Fruit fly (Drosophila melanogaster): ENCODE results near the gene CG34242.
A peak's percentile ranks its signal among the peaks of the same experiment; 100 is the strongest.

The CG34242 gene

DNA sequence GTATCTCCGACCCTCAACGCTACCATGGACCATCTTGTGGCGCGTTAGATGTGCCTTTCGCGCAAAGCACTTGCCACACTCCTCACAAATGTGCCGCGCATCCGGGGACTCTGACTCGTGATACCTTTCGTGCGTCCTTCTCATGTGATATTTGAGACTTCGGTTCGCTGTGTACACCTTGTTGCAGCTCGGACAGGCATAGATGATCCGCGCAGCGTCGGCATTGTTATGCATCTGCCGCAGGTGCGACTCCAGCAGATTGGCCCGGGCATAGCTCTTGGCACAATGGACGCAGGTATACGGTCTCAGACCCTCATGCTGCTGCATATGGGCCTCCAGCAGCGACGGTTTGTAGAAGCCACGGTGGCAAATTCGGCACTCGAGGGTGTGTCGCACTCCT lies 27.8 kb upstream of the CG34242 start:
- TF ChIP-seq CG12768 (GFP tag; optimal IDR thresholded peaks at IDR 0.05) (no peak), toe (GFP tag; optimal IDR thresholded peaks at IDR 0.05) (no peak), CG33017 (tag; optimal IDR thresholded peaks at IDR 0.05) (no peak), CG11617 (GFP tag; optimal IDR thresholded peaks at IDR 0.05) (no peak), bab1 (GFP tag; optimal IDR thresholded peaks at IDR 0.05) (no peak), CG1620 (GFP tag; optimal IDR thresholded peaks at IDR 0.05) (no peak), kay (GFP tag; ENCODE audit: borderline replicate concordance) (no peak)

DNA sequence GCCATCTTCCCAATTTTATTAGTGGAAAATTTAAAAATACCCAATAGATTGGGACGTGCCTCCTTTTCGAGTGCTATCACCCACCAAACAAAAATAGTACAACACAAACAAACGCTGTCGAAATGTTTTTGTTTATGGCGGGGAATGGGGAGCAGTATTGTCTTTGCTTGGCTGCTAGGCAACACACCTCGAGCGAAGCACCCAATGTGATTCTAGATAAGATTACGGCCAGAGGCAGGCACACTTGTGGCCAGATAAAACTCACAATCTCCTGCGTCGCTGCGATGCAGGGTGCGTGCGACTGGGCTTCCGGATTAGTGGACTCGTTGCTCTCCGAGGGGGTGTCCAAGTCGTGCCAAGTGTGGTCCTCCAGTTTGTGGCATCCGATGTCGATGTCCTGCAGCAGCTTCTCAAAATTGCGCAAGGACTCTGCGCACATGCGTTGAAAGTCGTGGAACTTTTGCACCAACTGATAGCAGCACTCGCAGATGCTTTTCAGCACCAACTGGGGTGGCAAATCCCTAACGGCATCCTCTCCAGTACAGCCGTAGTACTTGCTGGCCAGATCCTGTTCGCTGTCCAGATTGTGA lies 26.7 kb upstream of the CG34242 start:
- peak; percentile 6 for TF ChIP-seq Mnt (GFP tag; optimal IDR thresholded peaks at IDR 0.05)
- no peak for TF ChIP-seq pad (GFP tag; optimal IDR thresholded peaks at IDR 0.05)
- no peak for TF ChIP-seq tj (GFP tag; optimal IDR thresholded peaks at IDR 0.05)

DNA sequence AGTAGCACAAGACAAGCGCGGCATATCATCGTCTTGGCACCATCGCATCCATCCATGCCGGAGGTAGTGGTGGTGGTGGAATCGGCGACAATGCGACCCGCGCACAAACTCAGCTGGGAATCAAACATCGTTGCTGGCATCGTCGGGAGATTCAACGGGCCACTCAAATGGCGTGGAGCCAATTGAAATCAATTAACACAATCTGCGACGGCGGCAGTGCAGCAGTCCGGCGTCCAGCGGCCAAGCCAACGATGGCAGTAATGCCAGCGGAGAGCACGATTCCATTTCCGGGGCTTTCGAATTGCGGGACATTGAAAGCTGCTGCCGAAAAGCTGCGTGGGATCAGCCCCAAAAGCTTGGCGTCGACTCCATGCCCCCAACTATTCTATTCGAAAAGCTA lies 26.2 kb upstream of the CG34242 start, which contains the start of gene CG10654:
TSS of gene CG10654 (minus strand) at position 270 of the 400 bp plus-strand sequence.
- TF ChIP-seq CG11617 (GFP tag; optimal IDR thresholded peaks at IDR 0.05) (no peak), Crg-1 (GFP tag; optimal IDR thresholded peaks at IDR 0.05) (no peak), pad (GFP tag; optimal IDR thresholded peaks at IDR 0.05) (no peak), tj (GFP tag; optimal IDR thresholded peaks at IDR 0.05) (no peak), CG5204 (GFP tag; optimal IDR thresholded peaks at IDR 0.05) (no peak), CG14711 (tag; optimal IDR thresholded peaks at IDR 0.05) (no peak), CG12768 (GFP tag; optimal IDR thresholded peaks at IDR 0.05) (peak; percentile 54)

DNA sequence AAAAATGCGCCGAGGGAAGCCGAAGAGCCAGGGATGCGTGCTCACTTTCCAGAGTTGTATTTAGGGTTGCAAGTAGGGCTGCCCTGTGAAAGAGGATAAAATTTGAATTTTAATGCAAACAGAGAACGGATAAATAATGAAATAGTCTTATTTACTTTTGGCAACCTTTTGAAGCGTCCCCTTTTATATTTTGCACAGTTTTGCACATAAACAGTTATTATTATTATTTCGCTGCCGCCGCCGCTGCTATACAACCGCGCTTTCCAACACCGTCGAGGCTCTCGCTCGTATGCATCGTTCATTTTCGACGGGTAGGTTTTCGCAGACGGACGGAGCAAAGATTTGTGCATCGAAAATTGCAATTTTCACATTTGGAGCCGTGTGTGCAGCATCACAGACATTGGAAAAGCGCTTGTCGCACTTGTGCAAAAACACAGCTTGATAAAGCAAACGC lies 19.0 kb upstream of the CG34242 start, which contains the start of the genes sti and tral:
TSS of gene sti (minus strand) at position 54 of the 454 bp plus-strand sequence.
TSS of gene tral (plus strand) at position 298 of the 454 bp plus-strand sequence.
- TF ChIP-seq CG5204 (GFP tag; optimal IDR thresholded peaks at IDR 0.05) = peak; percentile 97
- peak; percentile 90 for TF ChIP-seq CG7101 (tag; optimal IDR thresholded peaks at IDR 0.05)
- TF ChIP-seq pad (GFP tag; optimal IDR thresholded peaks at IDR 0.05) = peak; percentile 86
- peak; percentile 98 for TF ChIP-seq toe (GFP tag; optimal IDR thresholded peaks at IDR 0.05)
- peak; percentile 97 for TF ChIP-seq Hr96 (GFP tag; optimal IDR thresholded peaks at IDR 0.05)
- TF ChIP-seq CG1620 (GFP tag; optimal IDR thresholded peaks at IDR 0.05) = peak; percentile 97
- TF ChIP-seq kay (GFP tag; ENCODE audit: borderline replicate concordance) = no peak
- peak; percentile 91 for TF ChIP-seq bab1 (GFP tag; optimal IDR thresholded peaks at IDR 0.05)
- peak; percentile 91 for TF ChIP-seq Mnt (GFP tag; optimal IDR thresholded peaks at IDR 0.05)
- peak; percentile 93 for TF ChIP-seq Clk (GFP tag; optimal IDR thresholded peaks at IDR 0.05)
- no peak for TF ChIP-seq cnc (optimal IDR thresholded peaks at IDR 0.05)
- TF ChIP-seq CG11617 (GFP tag; optimal IDR thresholded peaks at IDR 0.05) = peak; percentile 90
- TF ChIP-seq CG7045 (GFP tag; optimal IDR thresholded peaks at IDR 0.05) = peak; percentile 89
- TF ChIP-seq tj (GFP tag; optimal IDR thresholded peaks at IDR 0.05) = peak; percentile 77
- TF ChIP-seq ovo (GFP tag; optimal IDR thresholded peaks at IDR 0.05) = peak; percentile 94
- peak; percentile 100 for TF ChIP-seq CG14711 (tag; optimal IDR thresholded peaks at IDR 0.05)
- TF ChIP-seq CG12768 (GFP tag; optimal IDR thresholded peaks at IDR 0.05) = peak; percentile 94
- TF ChIP-seq cic (GFP tag; optimal IDR thresholded peaks at IDR 0.05) = peak; percentile 78
- TF ChIP-seq Crg-1 (GFP tag; optimal IDR thresholded peaks at IDR 0.05) = peak; percentile 93
- TF ChIP-seq CG33017 (tag; optimal IDR thresholded peaks at IDR 0.05) = peak; percentile 78

DNA sequence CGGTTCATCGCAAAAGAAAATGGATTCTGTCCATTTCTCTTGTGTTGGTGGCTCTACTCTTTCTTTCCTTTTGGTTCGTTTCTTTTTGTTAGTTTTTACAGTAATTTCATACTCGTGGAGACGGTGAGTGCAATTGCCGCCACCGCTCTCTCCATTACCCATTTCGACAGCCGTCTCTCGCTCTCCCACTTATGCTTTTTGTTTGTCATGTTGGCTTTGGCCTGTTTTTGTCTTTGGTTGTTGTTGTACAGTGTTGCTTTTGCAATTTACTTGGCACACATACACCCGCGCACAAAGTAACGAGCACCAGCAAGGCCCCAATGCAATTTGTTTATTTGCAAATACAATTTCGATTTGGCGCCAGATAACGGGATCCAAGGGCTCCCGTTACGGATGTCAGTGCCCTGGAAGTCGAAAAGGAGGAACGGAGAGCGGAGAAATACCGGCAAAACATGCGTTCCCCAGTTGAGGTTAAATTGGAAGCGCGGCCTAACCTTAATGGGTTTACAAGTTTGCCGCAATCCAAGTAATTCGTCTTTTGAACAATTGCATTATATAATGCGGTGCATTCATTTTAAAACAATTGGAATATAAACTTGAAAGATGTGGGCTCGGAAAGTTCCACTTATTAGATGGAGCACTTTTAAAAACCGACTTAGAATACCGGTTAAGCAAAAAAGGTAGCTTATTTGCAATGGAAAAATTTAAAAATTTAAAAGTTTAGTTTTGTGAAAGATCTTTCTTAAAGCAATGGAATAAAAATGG lies 17.9 kb upstream of the CG34242 start:
- TF ChIP-seq CG7101 (tag; optimal IDR thresholded peaks at IDR 0.05) = no peak
- TF ChIP-seq toe (GFP tag; optimal IDR thresholded peaks at IDR 0.05) = no peak
- peak; percentile 10 for TF ChIP-seq bab1 (GFP tag; optimal IDR thresholded peaks at IDR 0.05)
- no peak for TF ChIP-seq kay (GFP tag; ENCODE audit: borderline replicate concordance)
- TF ChIP-seq CG1620 (GFP tag; optimal IDR thresholded peaks at IDR 0.05) = no peak
- no peak for TF ChIP-seq CG12768 (GFP tag; optimal IDR thresholded peaks at IDR 0.05)
- peak; percentile 99 for TF ChIP-seq ovo (GFP tag; optimal IDR thresholded peaks at IDR 0.05)
- no peak for TF ChIP-seq CG14711 (tag; optimal IDR thresholded peaks at IDR 0.05)
- peak; percentile 72 to 77 for TF ChIP-seq cnc (optimal IDR thresholded peaks at IDR 0.05)
- peak; percentile 37 for TF ChIP-seq Mnt (GFP tag; optimal IDR thresholded peaks at IDR 0.05)
- TF ChIP-seq CG7045 (GFP tag; optimal IDR thresholded peaks at IDR 0.05) = peak; percentile 12
- peak; percentile 34 for TF ChIP-seq cic (GFP tag; optimal IDR thresholded peaks at IDR 0.05)
- TF ChIP-seq pad (GFP tag; optimal IDR thresholded peaks at IDR 0.05) = peak; percentile 81

DNA sequence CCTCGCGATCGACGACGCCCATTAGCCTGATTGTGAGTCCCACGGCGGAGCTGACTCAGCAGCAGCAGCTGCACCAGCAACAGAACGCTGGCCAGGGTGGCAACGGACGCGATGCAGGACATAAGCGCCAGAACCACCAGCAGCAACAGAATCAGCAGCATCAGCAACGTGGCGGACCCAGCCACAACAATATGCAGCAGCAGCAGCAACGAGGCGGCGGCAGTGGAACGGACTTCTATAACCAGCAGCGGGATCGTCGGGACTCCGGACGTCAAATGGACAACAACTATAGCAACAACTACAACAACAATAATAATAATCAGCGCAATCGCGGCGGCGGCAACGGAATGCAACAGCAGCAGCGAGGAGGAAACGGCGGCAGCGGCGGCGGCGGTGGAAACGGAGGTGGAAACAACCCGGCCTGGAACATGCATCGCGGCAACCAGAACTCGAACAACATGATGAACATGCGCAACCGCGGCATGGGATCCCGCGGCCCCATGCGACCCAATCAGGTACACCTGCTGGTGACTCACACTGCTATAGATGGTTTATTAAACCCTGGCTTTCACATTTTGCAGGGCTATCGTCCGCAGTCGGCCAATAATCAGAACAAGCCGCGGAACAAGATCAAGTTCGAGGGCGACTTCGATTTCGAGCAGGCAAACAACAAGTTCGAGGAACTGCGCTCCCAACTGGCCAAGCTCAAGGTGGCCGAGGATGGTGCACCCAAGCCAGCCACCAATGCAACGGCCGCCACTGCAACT lies 16.2 kb upstream of the CG34242 start:
- TF ChIP-seq pad (GFP tag; optimal IDR thresholded peaks at IDR 0.05) (peak; percentile 2), Clk (GFP tag; optimal IDR thresholded peaks at IDR 0.05) (peak; percentile 18), CG12768 (GFP tag; optimal IDR thresholded peaks at IDR 0.05) (peak; percentile 57), CG5204 (GFP tag; optimal IDR thresholded peaks at IDR 0.05) (no peak), bab1 (GFP tag; optimal IDR thresholded peaks at IDR 0.05) (no peak), toe (GFP tag; optimal IDR thresholded peaks at IDR 0.05) (no peak)

Data from whole organism, adult.